Fruit fly (Drosophila melanogaster) whole organism, embryonic: Measurements from ENCODE around the gene CG15506.
A peak's percentile ranks its signal among the peaks of the same experiment; 100 is the strongest.

Experiments used
- Adf1 ChIP-seq: fragments of 200-800 bp; sonication (Bioruptor generic); IDR thresholded peaks from 2 replicates; pipeline ENCODE4 v1.3.6; 2022; ENCODE audit warnings: missing biosample characterization, missing genetic modification characterization
- Atf6 ChIP-seq: fragments of 200-800 bp; sonication (Bioruptor generic); IDR thresholded peaks from 2 replicates; pipeline ENCODE4 v1.3.6; 2022; ENCODE audit warnings: missing biosample characterization, missing genetic modification characterization
- B-H1 ChIP-seq: fragments of 200-800 bp; sonication (Bioruptor generic); IDR thresholded peaks from 3 replicates; pipeline ENCODE4 v1.3.6; 2022; ENCODE audit warnings: missing biosample characterization, missing genetic modification characterization
- Bteb2 ChIP-seq: fragments of 200-800 bp; sonication (Bioruptor generic); optimal IDR thresholded peaks from 2 replicates; lab custom pipeline; 2016; ENCODE audit warnings: missing biosample characterization, missing genetic modification characterization
- CG1024 ChIP-seq: fragments of 200-800 bp; sonication (Bioruptor generic); IDR thresholded peaks from 2 replicates; pipeline ENCODE4 v1.3.6; 2022; ENCODE audit warnings: missing biosample characterization, missing genetic modification characterization
- CG10565 ChIP-seq: fragments of 200-800 bp; sonication (Bioruptor generic); optimal IDR thresholded peaks from 3 replicates; lab custom pipeline; 2016; ENCODE audit warnings: missing biosample characterization, mild to moderate bottlenecking, missing genetic modification characterization
- CG11247 ChIP-seq: fragments of 200-800 bp; sonication (Bioruptor generic); IDR thresholded peaks from 2 replicates; pipeline ENCODE4 v1.3.6; 2022; ENCODE audit warnings: missing biosample characterization, missing genetic modification characterization
- CG11696 ChIP-seq: fragments of 200-800 bp; sonication (Bioruptor generic); IDR thresholded peaks from 2 replicates; pipeline ENCODE4 v1.3.6; 2022; ENCODE audit warnings: missing biosample characterization, missing genetic modification characterization
- CG12071 ChIP-seq: fragments of 200-800 bp; sonication (Bioruptor generic); optimal IDR thresholded peaks from 3 replicates; lab custom pipeline; 2018; ENCODE audit warnings: missing biosample characterization, mild to moderate bottlenecking, missing genetic modification characterization
- CG14441 ChIP-seq: fragments of 200-800 bp; sonication (Bioruptor generic); IDR thresholded peaks from 2 replicates; pipeline ENCODE4 v1.3.6; 2022; ENCODE audit warnings: missing biosample characterization, missing genetic modification characterization
- CG15479 ChIP-seq: fragments of 200-800 bp; sonication (Bioruptor generic); optimal IDR thresholded peaks from 3 replicates; lab custom pipeline; 2019; ENCODE audit warnings: missing biosample characterization, mild to moderate bottlenecking, missing genetic modification characterization, moderate library complexity
- CG17361 ChIP-seq: fragments of 200-800 bp; sonication (Bioruptor generic); IDR thresholded peaks from 3 replicates; pipeline ENCODE4 v1.3.6; 2022; ENCODE audit warnings: missing biosample characterization, missing genetic modification characterization
- CG17912 ChIP-seq: fragments of 200-800 bp; sonication (Bioruptor generic); optimal IDR thresholded peaks from 2 replicates; lab custom pipeline; 2018; ENCODE audit warnings: missing biosample characterization, mild to moderate bottlenecking, missing genetic modification characterization
- CG1832 ChIP-seq: fragments of 200-800 bp; sonication (Bioruptor generic); optimal IDR thresholded peaks from 2 replicates; lab custom pipeline; 2017; ENCODE audit warnings: missing biosample characterization, mild to moderate bottlenecking, missing genetic modification characterization, inconsistent platforms
- CG18476 ChIP-seq: fragments of 200-800 bp; sonication (Bioruptor generic); optimal IDR thresholded peaks from 2 replicates; lab custom pipeline; 2016; ENCODE audit warnings: missing biosample characterization, mild to moderate bottlenecking, missing genetic modification characterization
- CG2129 ChIP-seq: fragments of 200-800 bp; sonication (Bioruptor generic); IDR thresholded peaks from 2 replicates; pipeline ENCODE4 v1.3.6; 2022; ENCODE audit warnings: missing biosample characterization, missing genetic modification characterization; ENCODE audit not compliant: partially characterized antibody
- CG32772 ChIP-seq: fragments of 200-800 bp; sonication (Bioruptor generic); IDR thresholded peaks from 2 replicates; pipeline ENCODE4 v1.3.6; 2022; ENCODE audit warnings: missing biosample characterization, missing genetic modification characterization
- CG4404 ChIP-seq: fragments of 200-800 bp; sonication (Bioruptor generic); IDR thresholded peaks from 2 replicates; pipeline ENCODE4 v1.3.6; 2022; ENCODE audit warnings: missing biosample characterization, missing genetic modification characterization
- CG7271 ChIP-seq: fragments of 200-800 bp; sonication (Bioruptor generic); optimal IDR thresholded peaks from 2 replicates; lab custom pipeline; 2018; ENCODE audit warnings: missing biosample characterization, mild to moderate bottlenecking, missing genetic modification characterization, moderate library complexity
- Dp ChIP-seq: fragments of 200-800 bp; sonication (Bioruptor generic); optimal IDR thresholded peaks from 2 replicates; lab custom pipeline; 2018; ENCODE audit warnings: missing biosample characterization, mild to moderate bottlenecking, missing genetic modification characterization, moderate library complexity
- GATAe ChIP-seq: fragments of 200-800 bp; sonication (Bioruptor generic); conservative IDR thresholded peaks from 2 replicates; pipeline ENCODE4 v1.3.6; 2022; ENCODE audit warnings: missing biosample characterization, missing genetic modification characterization
- HLH3B ChIP-seq: fragments of 200-800 bp; sonication (Bioruptor generic); IDR thresholded peaks from 2 replicates; pipeline ENCODE4 v1.3.6; 2022; ENCODE audit warnings: missing biosample characterization, missing genetic modification characterization
- HmgZ ChIP-seq: fragments of 200-800 bp; sonication (Bioruptor generic); optimal IDR thresholded peaks from 2 replicates; lab custom pipeline; 2018; ENCODE audit warnings: missing biosample characterization, mild to moderate bottlenecking, missing genetic modification characterization
- Hmr ChIP-seq: fragments of 200-800 bp; sonication (Bioruptor generic); optimal IDR thresholded peaks from 3 replicates; lab custom pipeline; 2017; ENCODE audit warnings: mild to moderate bottlenecking, missing biosample characterization, missing genetic modification reagents, missing genetic modification characterization
- Hr39 ChIP-seq: fragments of >200 bp; optimal IDR thresholded peaks from 2 replicates; lab custom pipeline; 2017
- Hsf ChIP-seq: fragments of 200-800 bp; sonication (Bioruptor generic); optimal IDR thresholded peaks from 3 replicates; lab custom pipeline; 2016; ENCODE audit warnings: missing biosample characterization, missing genetic modification characterization
- Max ChIP-seq: fragments of 200-800 bp; sonication (Bioruptor generic); optimal IDR thresholded peaks from 2 replicates; lab custom pipeline; 2016; ENCODE audit warnings: missing biosample characterization, mild to moderate bottlenecking, missing genetic modification characterization
- NK7.1 ChIP-seq: fragments of 200-800 bp; sonication (Bioruptor generic); optimal IDR thresholded peaks from 3 replicates; lab custom pipeline; 2016; ENCODE audit warnings: missing biosample characterization, missing genetic modification characterization
- Sin3A ChIP-seq: fragments of >200 bp; optimal IDR thresholded peaks from 2 replicates; lab custom pipeline; 2018
- Sox102F ChIP-seq: fragments of 200-800 bp; sonication (Bioruptor generic); optimal IDR thresholded peaks from 2 replicates; lab custom pipeline; 2018; ENCODE audit warnings: missing biosample characterization, mild to moderate bottlenecking, missing genetic modification characterization, moderate library complexity
- Trl ChIP-seq, 3 experiments: fragments of >200 bp in 2 of 3; fragments of 200-800 bp in 1 of 3; sonication (Bioruptor generic) in 1 of 3; optimal IDR thresholded peaks; 2 replicates in 1 of 3; 3 replicates in 2 of 3; lab custom pipeline; 2016 to 2017; ENCODE audit warnings: missing biosample characterization in 1 of 3, missing genetic modification characterization in 1 of 3
- ash1 ChIP-seq: fragments of 200-800 bp; sonication (Bioruptor generic); optimal IDR thresholded peaks from 2 replicates; lab custom pipeline; 2018; ENCODE audit warnings: missing biosample characterization, mild to moderate bottlenecking, missing genetic modification characterization
- az2 ChIP-seq: fragments of 200-800 bp; sonication (Bioruptor generic); optimal IDR thresholded peaks from 3 replicates; lab custom pipeline; 2016; ENCODE audit warnings: missing biosample characterization, missing genetic modification characterization
- bab2 ChIP-seq: fragments of 200-800 bp; sonication (Bioruptor generic); optimal IDR thresholded peaks from 2 replicates; lab custom pipeline; 2016; ENCODE audit warnings: missing biosample characterization, missing genetic modification characterization
- bcd ChIP-seq: fragments of 200-800 bp; sonication (Bioruptor generic); optimal IDR thresholded peaks from 2 replicates; lab custom pipeline; 2017; ENCODE audit warnings: missing biosample characterization, mild to moderate bottlenecking, missing genetic modification characterization
- cad ChIP-seq: fragments of >200 bp; optimal IDR thresholded peaks from 2 replicates; lab custom pipeline; 2017; ENCODE audit warnings: missing biosample characterization, missing genetic modification characterization
- crp ChIP-seq, 2 experiments: fragments of 200-800 bp; sonication (Bioruptor generic); optimal IDR thresholded peaks; 2 replicates in 1 of 2; 3 replicates in 1 of 2; lab custom pipeline; 2017; ENCODE audit warnings: missing biosample characterization in 2 of 2, missing genetic modification characterization in 2 of 2, mild to moderate bottlenecking in 1 of 2, moderate library complexity in 1 of 2
- dmrt99B ChIP-seq: fragments of 200-800 bp; sonication (Bioruptor generic); optimal IDR thresholded peaks from 2 replicates; lab custom pipeline; 2018; ENCODE audit warnings: missing biosample characterization, mild to moderate bottlenecking, missing genetic modification characterization, moderate library complexity
- emc ChIP-seq: fragments of 200-800 bp; sonication (Bioruptor generic); optimal IDR thresholded peaks from 2 replicates; lab custom pipeline; 2016; ENCODE audit warnings: missing biosample characterization, missing genetic modification characterization
- grau ChIP-seq: fragments of 200-800 bp; optimal IDR thresholded peaks from 3 replicates; lab custom pipeline; 2019; ENCODE audit warnings: missing biosample characterization, mild to moderate bottlenecking, missing genetic modification characterization, moderate library complexity
- gro ChIP-seq: fragments of 200-800 bp; sonication (Bioruptor generic); optimal IDR thresholded peaks from 2 replicates; lab custom pipeline; 2016; ENCODE audit warnings: missing biosample characterization, missing genetic modification characterization
- gsb-n ChIP-seq: fragments of 200-800 bp; sonication (Bioruptor generic); optimal IDR thresholded peaks from 3 replicates; lab custom pipeline; 2018; ENCODE audit warnings: missing biosample characterization, mild to moderate bottlenecking, missing genetic modification characterization
- lola ChIP-seq, 3 experiments: fragments of >200 bp in 2 of 3; fragments of 200-800 bp in 1 of 3; sonication (Bioruptor generic) in 1 of 3; optimal IDR thresholded peaks; 2 replicates each; lab custom pipeline; 2017 to 2019; ENCODE audit warnings: missing biosample characterization in 3 of 3, missing genetic modification characterization in 3 of 3, mild to moderate bottlenecking in 1 of 3, moderate library complexity in 1 of 3
- otp ChIP-seq: fragments of 200-800 bp; sonication (Bioruptor generic); IDR thresholded peaks from 3 replicates; pipeline ENCODE4, ENCODE4 v1.3.6; 2022; ENCODE audit warnings: missing biosample characterization, missing genetic modification characterization
- pfk ChIP-seq: fragments of 200-800 bp; sonication (Bioruptor generic); optimal IDR thresholded peaks from 2 replicates; lab custom pipeline; 2018; ENCODE audit warnings: missing biosample characterization, mild to moderate bottlenecking, missing genetic modification characterization, moderate library complexity
- rib ChIP-seq: fragments of 200-800 bp; sonication (Bioruptor generic); IDR thresholded peaks from 2 replicates; pipeline ENCODE4 v1.3.6; 2022; ENCODE audit warnings: missing biosample characterization, missing genetic modification characterization
- sd ChIP-seq: fragments of 200-800 bp; sonication (Bioruptor generic); optimal IDR thresholded peaks from 3 replicates; lab custom pipeline; 2018; ENCODE audit warnings: missing biosample characterization, mild to moderate bottlenecking, missing genetic modification characterization, moderate library complexity
- sisA ChIP-seq: fragments of 200-800 bp; sonication (Bioruptor generic); IDR thresholded peaks from 2 replicates; pipeline ENCODE4 v1.3.6; 2022; ENCODE audit warnings: missing biosample characterization, missing genetic modification characterization
- tgo ChIP-seq: fragments of 200-800 bp; sonication (Bioruptor generic); IDR thresholded peaks from 3 replicates; pipeline ENCODE4 v1.3.6; 2022; ENCODE audit warnings: missing biosample characterization, missing genetic modification characterization
- tup ChIP-seq: fragments of 200-800 bp; sonication (Bioruptor generic); optimal IDR thresholded peaks from 2 replicates; lab custom pipeline; 2016; ENCODE audit warnings: missing biosample characterization, mild to moderate bottlenecking, missing genetic modification characterization, moderate library complexity
- wdn ChIP-seq: fragments of 200-800 bp; sonication (Bioruptor generic); IDR thresholded peaks from 2 replicates; pipeline ENCODE4 v1.3.6; 2022; ENCODE audit warnings: missing biosample characterization, missing genetic modification characterization

Gene CG15506

DNA sequence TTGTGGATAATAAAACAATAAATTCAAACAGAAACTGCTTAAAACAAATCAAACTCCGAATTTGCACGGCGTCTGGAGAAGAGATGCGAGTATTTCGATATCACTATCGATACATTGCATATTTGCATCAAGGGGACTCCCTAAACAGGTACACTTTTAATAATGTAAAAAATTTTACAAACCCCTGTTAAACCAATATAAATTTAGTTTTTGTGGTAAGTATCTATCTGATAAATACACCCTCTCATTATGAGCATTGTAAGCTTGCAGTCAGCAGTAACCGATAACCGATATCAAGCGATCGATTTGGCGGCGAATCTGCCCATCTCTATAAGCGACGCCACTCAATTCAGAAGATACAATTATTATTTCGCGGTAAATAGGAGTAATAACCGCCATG lies 43.1 kb upstream of the CG15506 start, which contains the start of the genes Bub3 and Cap-D2 (continued):
- peak; percentile 70 for TF ChIP-seq CG18476 (GFP tag; lab: Kevin White, UChicago)
- TF ChIP-seq CG11247 (GFP tag; lab: Robert Waterston, UW) = 0 out of 2 replicates have a peak, but pooled peaks have one; percentile 21
- TF ChIP-seq CG15479 (GFP tag; lab: Kevin White, UChicago) = no peak
- 0 out of 2 replicates have a peak, but pooled peaks have one; percentile 45 for TF ChIP-seq wdn (GFP tag; lab: Robert Waterston, UW)
- TF ChIP-seq CG32772 (GFP tag; lab: Robert Waterston, UW) = peak; percentile 57; the same call in 1 of the 2 replicates
- TF ChIP-seq CG11696 (GFP tag; lab: Robert Waterston, UW) = no peak
- peak; percentile 39 for TF ChIP-seq CG7271
- TF ChIP-seq pfk (GFP tag; lab: Kevin White, UChicago) = no peak
- no peak for TF ChIP-seq ash1
- peak; percentile 78 for TF ChIP-seq CG2129 (GFP tag; lab: Robert Waterston, UW)
- TF ChIP-seq HLH3B (GFP tag; lab: Robert Waterston, UW) = peak; percentile 67
- no peak for TF ChIP-seq emc (GFP tag; lab: Kevin White, UChicago)
- TF ChIP-seq CG1024 = peak; percentile 67; the same call in 1 of the 2 replicates
- peak; percentile 71 for TF ChIP-seq sisA
- TF ChIP-seq CG1832 (GFP tag; lab: Kevin White, UChicago) = no peak
- peak; percentile 25; the same call in 1 of the 2 replicates for TF ChIP-seq Adf1 (GFP tag; lab: Robert Waterston, UW)
- TF ChIP-seq bab2 = peak; percentile 73
- TF ChIP-seq tup (GFP tag; lab: Kevin White, UChicago) = peak; percentile 25
- 0 out of 3 replicates have a peak, but pooled peaks have one; percentile 60 for TF ChIP-seq otp (GFP tag; lab: Robert Waterston, UW)
- no peak for TF ChIP-seq dmrt99B
- peak; percentile 45 for TF ChIP-seq CG4404
- no peak for TF ChIP-seq GATAe (GFP tag; lab: Robert Waterston, UW)
- peak; percentile 76 for TF ChIP-seq Atf6 (GFP tag; lab: Robert Waterston, UW)
- TF ChIP-seq crp (GFP tag; optimal IDR thresholded peaks at IDR 0.05; lab: Kevin White, UChicago) = peak in 1 of 2 experiments; percentile 30
- TF ChIP-seq CG12071 = no peak
- TF ChIP-seq tgo (GFP tag; lab: Robert Waterston, UW) = peak; percentile 57; the same call in 2 of the 3 replicates
- TF ChIP-seq Sin3A = peak; percentile 58
- peak; percentile 62 for TF ChIP-seq Bteb2 (GFP tag; lab: Kevin White, UChicago)
- peak in 1 of 3 experiments; percentile 68 for TF ChIP-seq lola (GFP tag; optimal IDR thresholded peaks at IDR 0.05; lab: Kevin White, UChicago)
- no peak for TF ChIP-seq Trl (optimal IDR thresholded peaks at IDR 0.05; lab: Kevin White, UChicago)
- TF ChIP-seq Trl (GFP tag; optimal IDR thresholded peaks at IDR 0.05; lab: Kevin White, UChicago) = peak; percentile 81
- peak; percentile 56; the same call in 1 of the 2 replicates for TF ChIP-seq rib (GFP tag; lab: Robert Waterston, UW)
- TF ChIP-seq Hmr (GFP tag; lab: Kevin White, UChicago) = peak; percentile 60
- peak; percentile 47; the same call in 2 of the 3 replicates for TF ChIP-seq B-H1 (GFP tag; lab: Robert Waterston, UW)
- TF ChIP-seq HmgZ (tag; lab: Kevin White, UChicago) = peak; percentile 68
- TF ChIP-seq CG17361 (GFP tag; lab: Robert Waterston, UW) = no peak
- TF ChIP-seq gsb-n (tag; lab: Kevin White, UChicago) = no peak
- TF ChIP-seq sd (tag; lab: Kevin White, UChicago) = no peak
- no peak for TF ChIP-seq NK7.1 (GFP tag; lab: Kevin White, UChicago)
- peak; percentile 71 for TF ChIP-seq Sox102F (GFP tag; lab: Kevin White, UChicago)
- TF ChIP-seq cad (GFP tag; lab: Kevin White, UChicago) = no peak
- peak; percentile 69 for TF ChIP-seq grau
- TF ChIP-seq gro (GFP tag; lab: Kevin White, UChicago) = no peak
- TF ChIP-seq CG14441 (GFP tag; lab: Robert Waterston, UW) = peak; percentile 70
- TF ChIP-seq bcd = peak; percentile 67
- peak; percentile 85 for TF ChIP-seq Hsf (GFP tag; lab: Kevin White, UChicago)
- TF ChIP-seq Hr39 = no peak
- TF ChIP-seq CG10565 (GFP tag; lab: Kevin White, UChicago) = peak; percentile 19
- TF ChIP-seq CG17912 (GFP tag; lab: Kevin White, UChicago) = no peak
- peak; percentile 78 for TF ChIP-seq Max (GFP tag; lab: Kevin White, UChicago)
- TF ChIP-seq az2 (GFP tag; lab: Kevin White, UChicago) = peak; percentile 67
- TF ChIP-seq Dp (GFP tag; lab: Kevin White, UChicago) = peak; percentile 59
